Worm (Caenorhabditis elegans) whole organism, L2 larva: ENCODE results near the gene cyp-25A2.

Experiments
- ama-1 ChIP-seq: fragments of 150-350 bp; optimal IDR thresholded peaks from 2 replicates; lab custom pipeline; 2018; ENCODE audit warnings: inconsistent platforms
- dmd-4 ChIP-seq: sonication (generic microtip); optimal IDR thresholded peaks from 2 replicates; lab custom pipeline; 2017; ENCODE audit warnings: missing biosample characterization, missing genetic modification characterization
- fos-1 ChIP-seq: fragments of 150-350 bp; optimal IDR thresholded peaks from 2 replicates; lab custom pipeline; 2014; ENCODE audit warnings: missing biosample characterization, missing genetic modification characterization
- gmeb-1 ChIP-seq: fragments of 150-350 bp; optimal IDR thresholded peaks from 2 replicates; lab custom pipeline; 2014; ENCODE audit warnings: missing biosample characterization, missing genetic modification characterization
- lin-39 ChIP-seq: fragments of 150-350 bp; optimal IDR thresholded peaks from 2 replicates; lab custom pipeline; 2014; ENCODE audit warnings: missing biosample characterization, missing genetic modification reagents, missing genetic modification characterization
- lsy-2 ChIP-seq, 2 experiments: fragments of 150-350 bp in 1 of 2; sonication (generic microtip) in 1 of 2; optimal IDR thresholded peaks; 2 replicates each; lab custom pipeline; 2014 to 2017; ENCODE audit warnings: missing biosample characterization in 2 of 2, missing genetic modification characterization in 2 of 2
- nhr-25 ChIP-seq: fragments of 150-350 bp; sonication (generic microtip); optimal IDR thresholded peaks from 3 replicates; lab custom pipeline; 2014; ENCODE audit warnings: missing biosample characterization, missing genetic modification characterization
- unc-39 ChIP-seq: fragments of 150-350 bp; optimal IDR thresholded peaks from 2 replicates; lab custom pipeline; 2014; ENCODE audit warnings: missing biosample characterization, missing genetic modification characterization
- unc-55 ChIP-seq: fragments of 150-350 bp; sonication (generic microtip); optimal IDR thresholded peaks from 3 replicates; lab custom pipeline; 2014; ENCODE audit warnings: missing biosample characterization, missing genetic modification reagents, missing genetic modification characterization
- zag-1 ChIP-seq: fragments of 150-350 bp; optimal IDR thresholded peaks from 2 replicates; lab custom pipeline; 2014; ENCODE audit warnings: missing biosample characterization, missing genetic modification characterization
- ztf-4 ChIP-seq: fragments of 150-350 bp; optimal IDR thresholded peaks from 2 replicates; lab custom pipeline; 2014; ENCODE audit warnings: missing biosample characterization, missing genetic modification characterization

ce11 chrIII:3871763-3872486, 36.9 kb downstream of the cyp-25A2 start:
- TF ChIP-seq zag-1 (tag; lab: Kevin White, UChicago): no peak
- TF ChIP-seq ama-1 (lab: Kevin White, UChicago): no peak
- TF ChIP-seq lin-39 (tag; lab: Kevin White, UChicago): no peak
- no peak for TF ChIP-seq gmeb-1 (tag; lab: Kevin White, UChicago)
- TF ChIP-seq dmd-4 (tag; lab: Kevin White, UChicago): no peak
- no peak for TF ChIP-seq unc-39
- TF ChIP-seq fos-1: peak; percentile 55
- peak; percentile 28 for TF ChIP-seq nhr-25 (tag; lab: Kevin White, UChicago)
- no peak for TF ChIP-seq ztf-4 (tag; lab: Kevin White, UChicago)
- no peak for TF ChIP-seq unc-55 (GFP tag; lab: Kevin White, UChicago)
- TF ChIP-seq lsy-2 (tag; optimal IDR thresholded peaks at IDR 0.05; lab: Kevin White, UChicago): no peak
